Fruit fly (Drosophila melanogaster) whole organism, embryonic: ENCODE measurements around the gene cv-c.
A peak's percentile ranks its signal among the peaks of the same experiment; 100 is the strongest.

ENCODE experiments used
- Atf3 ChIP-seq: fragments of 200-800 bp; sonication (Bioruptor generic); optimal IDR thresholded peaks from 3 replicates; lab custom pipeline; 2016; ENCODE audit warnings: missing biosample characterization, missing genetic modification characterization
- B-H1 ChIP-seq: fragments of 200-800 bp; sonication (Bioruptor generic); IDR thresholded peaks from 3 replicates; pipeline ENCODE4 v1.3.6; 2022; ENCODE audit warnings: missing biosample characterization, missing genetic modification characterization
- B-H2 ChIP-seq: fragments of 200-800 bp; sonication (Bioruptor generic); optimal IDR thresholded peaks from 2 replicates; lab custom pipeline; 2018; ENCODE audit warnings: missing biosample characterization, mild to moderate bottlenecking, missing genetic modification characterization
- CG10565 ChIP-seq: fragments of 200-800 bp; sonication (Bioruptor generic); optimal IDR thresholded peaks from 3 replicates; lab custom pipeline; 2016; ENCODE audit warnings: missing biosample characterization, mild to moderate bottlenecking, missing genetic modification characterization
- CG11695 ChIP-seq: fragments of 200-800 bp; sonication (Bioruptor generic); IDR thresholded peaks from 3 replicates; pipeline ENCODE4 v1.3.6; 2022; ENCODE audit warnings: missing biosample characterization, missing genetic modification characterization
- CG12071 ChIP-seq: fragments of 200-800 bp; sonication (Bioruptor generic); optimal IDR thresholded peaks from 3 replicates; lab custom pipeline; 2018; ENCODE audit warnings: missing biosample characterization, mild to moderate bottlenecking, missing genetic modification characterization
- CG12104 ChIP-seq: fragments of 200-800 bp; sonication (Bioruptor generic); optimal IDR thresholded peaks from 3 replicates; lab custom pipeline; 2016; ENCODE audit warnings: missing biosample characterization, missing genetic modification characterization
- CG12942 ChIP-seq: fragments of 200-800 bp; sonication (Bioruptor generic); optimal IDR thresholded peaks from 3 replicates; lab custom pipeline; 2016; ENCODE audit warnings: missing biosample characterization, missing genetic modification characterization
- CG13775 ChIP-seq: fragments of 200-800 bp; sonication (Bioruptor generic); optimal IDR thresholded peaks from 3 replicates; lab custom pipeline; 2017; ENCODE audit warnings: missing biosample characterization, mild to moderate bottlenecking, missing genetic modification characterization
- CG15514 ChIP-seq: fragments of 200-800 bp; sonication (Bioruptor generic); optimal IDR thresholded peaks from 3 replicates; lab custom pipeline; 2017; ENCODE audit warnings: missing biosample characterization, missing genetic modification characterization, mild to moderate bottlenecking, moderate library complexity, missing genetic modification reagents
- CG17568 ChIP-seq: fragments of 200-800 bp; sonication (Bioruptor generic); optimal IDR thresholded peaks from 2 replicates; lab custom pipeline; 2018; ENCODE audit warnings: missing biosample characterization, mild to moderate bottlenecking, missing genetic modification characterization, moderate library complexity
- CG17829 ChIP-seq: fragments of 200-800 bp; optimal IDR thresholded peaks from 2 replicates; lab custom pipeline; 2019; ENCODE audit warnings: missing biosample characterization, mild to moderate bottlenecking, missing genetic modification characterization, moderate library complexity
- CG18011 ChIP-seq: fragments of 200-800 bp; sonication (Bioruptor generic); optimal IDR thresholded peaks from 2 replicates; lab custom pipeline; 2017; ENCODE audit warnings: missing biosample characterization, missing genetic modification characterization, mild to moderate bottlenecking, moderate library complexity, missing genotype
- CG2129 ChIP-seq: fragments of 200-800 bp; sonication (Bioruptor generic); IDR thresholded peaks from 2 replicates; pipeline ENCODE4 v1.3.6; 2022; ENCODE audit warnings: missing biosample characterization, missing genetic modification characterization; ENCODE audit not compliant: partially characterized antibody
- CG2199 ChIP-seq: fragments of 200-800 bp; sonication (Bioruptor generic); IDR thresholded peaks from 3 replicates; pipeline ENCODE4 v1.3.6; 2022; ENCODE audit warnings: missing biosample characterization, missing genetic modification characterization
- CG2678 ChIP-seq: fragments of 200-800 bp; sonication (Bioruptor generic); optimal IDR thresholded peaks from 3 replicates; lab custom pipeline; 2019; ENCODE audit warnings: missing biosample characterization, mild to moderate bottlenecking, missing genetic modification characterization, moderate library complexity
- CG2712 ChIP-seq: fragments of 200-800 bp; optimal IDR thresholded peaks from 3 replicates; lab custom pipeline; 2019; ENCODE audit warnings: missing biosample characterization, mild to moderate bottlenecking, missing genetic modification characterization, moderate library complexity
- CG30431 ChIP-seq: fragments of 200-800 bp; sonication (Bioruptor generic); optimal IDR thresholded peaks from 2 replicates; lab custom pipeline; 2017; ENCODE audit warnings: missing biosample characterization, missing genetic modification characterization
- CG3163 ChIP-seq: fragments of 200-800 bp; sonication (Bioruptor generic); optimal IDR thresholded peaks from 3 replicates; lab custom pipeline; 2016; ENCODE audit warnings: missing biosample characterization, missing genetic modification characterization
- CG34224 ChIP-seq: fragments of 200-800 bp; sonication (Bioruptor generic); IDR thresholded peaks from 3 replicates; pipeline ENCODE4 v1.3.6; 2022; ENCODE audit warnings: missing biosample characterization, missing genetic modification characterization; ENCODE audit not compliant: partially characterized antibody
- CG4730 ChIP-seq: fragments of 200-800 bp; sonication (Bioruptor generic); IDR thresholded peaks from 2 replicates; pipeline ENCODE4 v1.3.6; 2022; ENCODE audit warnings: missing biosample characterization, missing genetic modification characterization
- CG4854 ChIP-seq: fragments of 200-800 bp; sonication (Bioruptor generic); optimal IDR thresholded peaks from 2 replicates; lab custom pipeline; 2016; ENCODE audit warnings: missing biosample characterization, missing genetic modification characterization, inconsistent platforms
- CG6254 ChIP-seq: fragments of 200-800 bp; sonication (Bioruptor generic); optimal IDR thresholded peaks from 3 replicates; lab custom pipeline; 2017; ENCODE audit warnings: mild to moderate bottlenecking, missing biosample characterization, missing genetic modification reagents, missing genetic modification characterization
- CG7839 ChIP-seq: fragments of 200-800 bp; sonication (Bioruptor generic); optimal IDR thresholded peaks from 3 replicates; lab custom pipeline; 2018; ENCODE audit warnings: missing biosample characterization, mild to moderate bottlenecking, missing genetic modification characterization, moderate library complexity
- CG8944 ChIP-seq: fragments of 200-800 bp; sonication (Bioruptor generic); optimal IDR thresholded peaks from 3 replicates; lab custom pipeline; 2016; ENCODE audit warnings: missing biosample characterization, missing genetic modification characterization
- CG9609 ChIP-seq: fragments of 200-800 bp; sonication (Bioruptor generic); optimal IDR thresholded peaks from 3 replicates; lab custom pipeline; 2016; ENCODE audit warnings: missing biosample characterization, missing genetic modification characterization
- CG9727 ChIP-seq: fragments of 200-800 bp; sonication (Bioruptor generic); optimal IDR thresholded peaks from 3 replicates; lab custom pipeline; 2017; ENCODE audit warnings: missing biosample characterization, mild to moderate bottlenecking, missing genetic modification characterization
- Doc3 ChIP-seq: fragments of 200-800 bp; sonication (Bioruptor generic); IDR thresholded peaks from 3 replicates; pipeline ENCODE4 v1.3.6; 2022; ENCODE audit warnings: missing biosample characterization, missing genetic modification characterization; ENCODE audit not compliant: partially characterized antibody
- Hey ChIP-seq: fragments of 200-800 bp; sonication (Bioruptor generic); optimal IDR thresholded peaks from 3 replicates; lab custom pipeline; 2018; ENCODE audit warnings: missing biosample characterization, mild to moderate bottlenecking, missing genetic modification characterization
- Max ChIP-seq: fragments of 200-800 bp; sonication (Bioruptor generic); optimal IDR thresholded peaks from 2 replicates; lab custom pipeline; 2016; ENCODE audit warnings: missing biosample characterization, mild to moderate bottlenecking, missing genetic modification characterization
- Sox102F ChIP-seq: fragments of 200-800 bp; sonication (Bioruptor generic); optimal IDR thresholded peaks from 2 replicates; lab custom pipeline; 2018; ENCODE audit warnings: missing biosample characterization, mild to moderate bottlenecking, missing genetic modification characterization, moderate library complexity
- Xbp1 ChIP-seq: fragments of 200-800 bp; sonication (Bioruptor generic); optimal IDR thresholded peaks from 3 replicates; lab custom pipeline; 2016; ENCODE audit warnings: missing biosample characterization, mild to moderate bottlenecking, missing genetic modification characterization
- exex ChIP-seq: fragments of 200-800 bp; sonication (Bioruptor generic); optimal IDR thresholded peaks from 4 replicates; lab custom pipeline; 2018; ENCODE audit warnings: missing biosample characterization, mild to moderate bottlenecking, missing genetic modification characterization, moderate library complexity
- fd96Cb ChIP-seq: fragments of 200-800 bp; sonication (Bioruptor generic); optimal IDR thresholded peaks from 2 replicates; lab custom pipeline; 2018; ENCODE audit warnings: missing biosample characterization, mild to moderate bottlenecking, missing genetic modification characterization, moderate library complexity
- gsb-n ChIP-seq: fragments of 200-800 bp; sonication (Bioruptor generic); optimal IDR thresholded peaks from 3 replicates; lab custom pipeline; 2018; ENCODE audit warnings: missing biosample characterization, mild to moderate bottlenecking, missing genetic modification characterization
- her ChIP-seq: fragments of 200-800 bp; sonication (Bioruptor generic); optimal IDR thresholded peaks from 2 replicates; lab custom pipeline; 2016; ENCODE audit warnings: missing biosample characterization, missing genetic modification characterization
- hth ChIP-seq: fragments of >200 bp; optimal IDR thresholded peaks from 2 replicates; lab custom pipeline; 2017; ENCODE audit warnings: inconsistent platforms
- jumu ChIP-seq: fragments of 200-800 bp; sonication (Bioruptor generic); optimal IDR thresholded peaks from 3 replicates; lab custom pipeline; 2016; ENCODE audit warnings: missing biosample characterization, missing genetic modification characterization
- kah ChIP-seq: fragments of 200-800 bp; sonication (Bioruptor generic); optimal IDR thresholded peaks from 2 replicates; lab custom pipeline; 2018; ENCODE audit warnings: missing biosample characterization, mild to moderate bottlenecking, missing genetic modification characterization
- knrl ChIP-seq: fragments of 200-800 bp; sonication (Bioruptor generic); IDR thresholded peaks from 3 replicates; pipeline ENCODE4 v1.3.6; 2022; ENCODE audit warnings: missing biosample characterization, missing genetic modification characterization; ENCODE audit not compliant: partially characterized antibody
- lilli ChIP-seq: fragments of 200-800 bp; sonication (Bioruptor generic); optimal IDR thresholded peaks from 3 replicates; lab custom pipeline; 2016; ENCODE audit warnings: missing biosample characterization, missing genetic modification characterization
- otp ChIP-seq: fragments of 200-800 bp; sonication (Bioruptor generic); IDR thresholded peaks from 3 replicates; pipeline ENCODE4, ENCODE4 v1.3.6; 2022; ENCODE audit warnings: missing biosample characterization, missing genetic modification characterization
- phol ChIP-seq: fragments of 200-800 bp; sonication (Bioruptor generic); optimal IDR thresholded peaks from 3 replicates; lab custom pipeline; 2018; ENCODE audit warnings: missing biosample characterization, mild to moderate bottlenecking, missing genetic modification characterization, moderate library complexity
- pita ChIP-seq: fragments of 200-800 bp; sonication (Bioruptor generic); optimal IDR thresholded peaks from 2 replicates; lab custom pipeline; 2017; ENCODE audit warnings: missing biosample characterization, mild to moderate bottlenecking, missing genetic modification characterization
- sens ChIP-seq: fragments of 200-800 bp; sonication (Bioruptor generic); peaks from one replicate; lab custom pipeline; 2016; ENCODE audit warnings: missing biosample characterization, missing genetic modification characterization
- slbo ChIP-seq: fragments of 200-800 bp; sonication (Bioruptor generic); IDR thresholded peaks from 2 replicates; pipeline ENCODE4 v1.3.6; 2022; ENCODE audit warnings: missing biosample characterization, missing genetic modification characterization
- slp2 ChIP-seq: fragments of 200-800 bp; sonication (Bioruptor generic); optimal IDR thresholded peaks from 2 replicates; lab custom pipeline; 2016; ENCODE audit warnings: missing biosample characterization, missing genetic modification characterization
- so ChIP-seq: fragments of 200-800 bp; sonication (Bioruptor generic); IDR thresholded peaks from 3 replicates; pipeline ENCODE4 v1.3.6; 2022; ENCODE audit warnings: missing biosample characterization, missing genetic modification characterization
- sob ChIP-seq: fragments of 200-800 bp; sonication (Bioruptor generic); IDR thresholded peaks from 2 replicates; pipeline ENCODE4 v1.3.6; 2022; ENCODE audit warnings: missing biosample characterization, missing genetic modification characterization
- ssp ChIP-seq: fragments of 200-800 bp; sonication (Bioruptor generic); IDR thresholded peaks from 2 replicates; pipeline ENCODE4 v1.3.6; 2022; ENCODE audit warnings: missing biosample characterization, missing genetic modification characterization
- wdn ChIP-seq: fragments of 200-800 bp; sonication (Bioruptor generic); IDR thresholded peaks from 2 replicates; pipeline ENCODE4 v1.3.6; 2022; ENCODE audit warnings: missing biosample characterization, missing genetic modification characterization

cv-c gene

DNA sequence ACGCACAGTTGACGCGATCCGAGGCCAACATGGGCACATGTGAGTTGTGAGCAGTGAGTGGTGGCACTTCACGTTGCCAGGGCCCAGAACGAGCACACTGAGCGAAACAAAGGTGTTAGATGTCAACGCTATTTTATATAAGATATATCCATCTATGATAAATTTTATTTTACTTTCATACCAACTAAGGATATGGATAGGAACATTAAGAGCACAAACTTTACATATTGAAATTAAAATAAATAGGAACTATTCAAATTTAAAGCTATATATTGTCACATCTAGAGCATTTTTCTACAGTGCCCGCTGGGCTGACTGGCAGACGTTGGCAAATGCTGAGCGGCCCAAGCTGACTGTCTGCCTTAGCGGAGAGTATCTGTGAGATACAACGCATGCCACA, 11.8 kb downstream of the cv-c start (continued):
- TF ChIP-seq CG17568 (GFP tag; lab: Kevin White, UChicago) (peak; percentile 13), knrl (no peak), slp2 (GFP tag; lab: Kevin White, UChicago) (no peak), Xbp1 (GFP tag; lab: Kevin White, UChicago) (peak; percentile 50), CG4854 (GFP tag; lab: Kevin White, UChicago) (peak; percentile 7), sens (GFP tag; lab: Kevin White, UChicago) (peak; percentile 91), sob (GFP tag; lab: Robert Waterston, UW) (0 out of 2 replicates have a peak, but pooled peaks have one; percentile 20), phol (tag; lab: Kevin White, UChicago) (peak; percentile 81), CG18011 (no peak), CG2129 (GFP tag; lab: Robert Waterston, UW) (no peak), CG9727 (peak; percentile 72), hth (no peak), CG6254 (GFP tag; lab: Kevin White, UChicago) (peak; percentile 67), CG3163 (GFP tag; lab: Kevin White, UChicago) (no peak), CG34224 (no peak), CG12071 (GFP tag; lab: Kevin White, UChicago) (no peak), fd96Cb (tag; lab: Kevin White, UChicago) (peak; percentile 66), CG4730 (GFP tag; lab: Robert Waterston, UW) (no peak), CG2712 (tag; lab: Kevin White, UChicago) (peak; percentile 89), pita (no peak), wdn (GFP tag; lab: Robert Waterston, UW) (no peak), CG30431 (GFP tag; lab: Kevin White, UChicago) (peak; percentile 37), CG2678 (tag; lab: Kevin White, UChicago) (peak; percentile 70), CG17829 (peak; percentile 83), Max (GFP tag; lab: Kevin White, UChicago) (peak; percentile 55), slbo (GFP tag; lab: Robert Waterston, UW) (no peak; the same call in none of the 2 replicates), jumu (GFP tag; lab: Kevin White, UChicago) (no peak), Sox102F (GFP tag; lab: Kevin White, UChicago) (peak; percentile 69), otp (GFP tag; lab: Robert Waterston, UW) (0 out of 3 replicates have a peak, but pooled peaks have one; percentile 43), CG7839 (peak; percentile 72), Atf3 (GFP tag; lab: Kevin White, UChicago) (peak; percentile 24), B-H1 (GFP tag; lab: Robert Waterston, UW) (peak; percentile 41; the same call in 2 of the 3 replicates), kah (GFP tag; lab: Kevin White, UChicago) (no peak), CG13775 (GFP tag; lab: Kevin White, UChicago) (peak; percentile 62), lilli (peak; percentile 37), CG8944 (GFP tag; lab: Kevin White, UChicago) (no peak), CG15514 (GFP tag; lab: Kevin White, UChicago) (no peak), Hey (no peak), B-H2 (GFP tag; lab: Kevin White, UChicago) (no peak), CG2199 (peak; percentile 25; the same call in 1 of the 3 replicates), CG12104 (GFP tag; lab: Kevin White, UChicago) (peak; percentile 37), CG9609 (GFP tag; lab: Kevin White, UChicago) (no peak), so (GFP tag; lab: Robert Waterston, UW) (peak; percentile 74; the same call in 2 of the 3 replicates), CG10565 (GFP tag; lab: Kevin White, UChicago) (no peak), her (GFP tag; lab: Kevin White, UChicago) (no peak), Doc3 (GFP tag; lab: Robert Waterston, UW) (no peak), CG11695 (GFP tag; lab: Robert Waterston, UW) (0 out of 3 replicates have a peak, but pooled peaks have one; percentile 44), CG12942 (GFP tag; lab: Kevin White, UChicago) (peak; percentile 10), gsb-n (tag; lab: Kevin White, UChicago) (peak; percentile 62), ssp (peak; percentile 58), exex (tag; lab: Kevin White, UChicago) (no peak)
